Fruit fly (Drosophila melanogaster): ENCODE data around the gene Gagr.

Gagr gene

DNA sequence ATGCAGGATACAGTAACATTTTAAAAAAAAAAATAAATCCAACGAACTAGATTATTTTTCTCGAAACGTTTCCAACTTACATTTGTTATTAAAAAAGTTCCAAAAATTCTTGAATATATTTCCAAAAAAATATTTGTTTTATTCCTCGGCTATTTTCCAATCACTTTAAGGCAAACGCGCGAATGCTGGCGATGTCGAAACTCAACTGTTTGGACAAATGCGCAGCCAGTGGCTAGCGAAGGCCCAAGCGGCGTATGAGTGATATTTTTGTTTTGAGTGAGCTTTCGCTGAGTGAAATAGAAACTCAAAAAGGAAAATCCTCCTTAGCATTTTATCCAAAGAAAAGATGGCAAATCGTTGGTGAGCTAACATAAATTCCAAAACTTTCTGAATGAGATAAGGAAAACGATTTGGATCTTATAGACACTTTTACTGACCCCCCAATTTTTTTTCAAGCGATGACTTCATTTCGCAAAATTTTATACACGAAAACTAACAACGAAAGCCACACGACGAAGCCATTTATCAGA is 35.1 kb upstream of the Gagr start, which contains the start of gene ringer:
TSS of gene ringer (minus strand) at position 210 of the 530 bp plus-strand sequence.
- TF ChIP-seq Hmr (GFP tag; optimal IDR thresholded peaks at IDR 0.05) (peak; percentile 48), CG2120 (GFP tag; optimal IDR thresholded peaks at IDR 0.05) (peak; percentile 29), CG2889 (GFP tag; IDR thresholded peaks at IDR 0.05) (no peak), CG12236 (GFP tag; optimal IDR thresholded peaks at IDR 0.05) (no peak), CG12659 (GFP tag; optimal IDR thresholded peaks at IDR 0.05) (peak; percentile 8), CG11456 (GFP tag; IDR thresholded peaks at IDR 0.05) (no peak), slbo (GFP tag; IDR thresholded peaks at IDR 0.05) (0 out of 2 replicates have a peak, but pooled peaks have one; percentile 39), zen (tag; optimal IDR thresholded peaks at IDR 0.05) (no peak), CG34376 (GFP tag; optimal IDR thresholded peaks at IDR 0.05) (peak; percentile 35), CG14050 (GFP tag; IDR thresholded peaks at IDR 0.05) (no peak), Ptx1 (GFP tag; IDR thresholded peaks at IDR 0.05) (no peak), z (GFP tag; IDR thresholded peaks at IDR 0.05) (peak; percentile 86; the same call in 1 of the 3 replicates), ac (GFP tag; optimal IDR thresholded peaks at IDR 0.05) (no peak), CG18599 (GFP tag; optimal IDR thresholded peaks at IDR 0.05) (no peak), Dek (tag; optimal IDR thresholded peaks at IDR 0.05) (peak; percentile 23), Kr (GFP tag; optimal IDR thresholded peaks at IDR 0.05) (no peak), gce (GFP tag; IDR thresholded peaks at IDR 0.05) (no peak), Med (GFP tag) (peak; percentile 58), CG12071 (GFP tag; optimal IDR thresholded peaks at IDR 0.05) (peak; percentile 0), CG2678 (tag; optimal IDR thresholded peaks at IDR 0.05) (peak; percentile 16), Mes4 (GFP tag; optimal IDR thresholded peaks at IDR 0.05) (no peak), CG10654 (GFP tag; optimal IDR thresholded peaks at IDR 0.05) (no peak), run (tag; optimal IDR thresholded peaks at IDR 0.05) (no peak), grn (GFP tag; optimal IDR thresholded peaks at IDR 0.05) (no peak), chm (GFP tag; IDR thresholded peaks at IDR 0.05) (no peak), Nf-YB (GFP tag; optimal IDR thresholded peaks at IDR 0.05) (no peak), Doc3 (GFP tag; IDR thresholded peaks at IDR 0.05; ENCODE audit: partially characterized antibody) (no peak), CG1832 (GFP tag; optimal IDR thresholded peaks at IDR 0.05) (no peak), caup (GFP tag; optimal IDR thresholded peaks at IDR 0.05; ENCODE audit: severe bottlenecking) (peak; percentile 1), kah (GFP tag; optimal IDR thresholded peaks at IDR 0.05) (no peak), Stat92E (GFP tag; optimal IDR thresholded peaks at IDR 0.05) (no peak), Dbx (GFP tag; IDR thresholded peaks at IDR 0.05) (0 out of 3 replicates have a peak, but pooled peaks have one; percentile 31), chinmo (GFP tag; IDR thresholded peaks at IDR 0.05; ENCODE audit: partially characterized antibody) (no peak), Bgb (GFP tag; IDR thresholded peaks at IDR 0.05; ENCODE audit: partially characterized antibody) (peak; percentile 21; the same call in 1 of the 2 replicates), bowl (GFP tag; IDR thresholded peaks at IDR 0.05) (no peak), Fer3 (tag; optimal IDR thresholded peaks at IDR 0.05) (peak; percentile 6), CG10209 (GFP tag; optimal IDR thresholded peaks at IDR 0.05) (no peak), jing (GFP tag; optimal IDR thresholded peaks at IDR 0.05) (no peak), sug (tag; optimal IDR thresholded peaks at IDR 0.05) (peak; percentile 25), salm (tag; optimal IDR thresholded peaks at IDR 0.05) (no peak), Adf1 (GFP tag; IDR thresholded peaks at IDR 0.05) (peak; percentile 8; the same call in 1 of the 2 replicates), CG18619 (GFP tag; optimal IDR thresholded peaks at IDR 0.05) (peak; percentile 10), NK7.1 (GFP tag; optimal IDR thresholded peaks at IDR 0.05) (no peak), Jarid2 (GFP tag; optimal IDR thresholded peaks at IDR 0.05) (peak; percentile 29), ftz-f1 (GFP tag; optimal IDR thresholded peaks at IDR 0.05) (peak; percentile 9), stc (GFP tag; IDR thresholded peaks at IDR 0.05) (no peak), eve (GFP tag; optimal IDR thresholded peaks at IDR 0.05) (no peak), Bteb2 (GFP tag; optimal IDR thresholded peaks at IDR 0.05) (no peak), CG10543 (GFP tag; optimal IDR thresholded peaks at IDR 0.05) (peak; percentile 9), sob (GFP tag; IDR thresholded peaks at IDR 0.05) (0 out of 2 replicates have a peak, but pooled peaks have one; percentile 21)

Measured in whole organism, embryonic.